Worm (Caenorhabditis elegans): Measurements from ENCODE around the gene str-30.

str-30 gene

DNA sequence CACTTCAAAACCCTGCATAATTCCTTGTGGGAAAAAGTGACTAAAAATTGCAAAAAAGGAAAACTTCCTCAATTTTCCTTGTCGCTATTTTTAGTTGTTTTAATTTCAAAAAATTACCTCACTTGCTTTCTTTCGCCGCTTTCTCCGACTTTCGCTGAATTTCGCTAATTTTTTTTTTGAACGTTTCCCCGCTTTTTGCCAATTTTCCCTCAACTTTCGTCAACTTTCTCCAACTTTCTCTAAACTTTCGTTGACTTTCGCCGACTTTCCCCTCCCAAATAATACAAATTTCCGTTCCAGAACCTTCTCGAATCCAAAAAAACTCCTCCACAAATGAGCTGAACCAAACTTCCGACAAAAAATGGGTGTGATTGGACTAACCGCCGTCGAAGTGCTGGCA, 42.3 kb upstream of the str-30 start, which contains the start of gene W08A12.3:
TSS of gene W08A12.3 (plus strand) at position 301 of the 400 bp plus-strand sequence.
- TF ChIP-seq pbrm-1 (GFP tag; IDR thresholded peaks at IDR 0.05), result no peak
- no peak for TF ChIP-seq K11D2.4 (GFP tag; IDR thresholded peaks at IDR 0.05)
- no peak for TF ChIP-seq chd-7 (tag; optimal IDR thresholded peaks at IDR 0.05)
- TF ChIP-seq nhr-179 (tag; optimal IDR thresholded peaks at IDR 0.05), result no peak
- no peak for TF ChIP-seq F23B12.7 (tag; optimal IDR thresholded peaks at IDR 0.05; ENCODE audit: insufficient read depth)
- TF ChIP-seq snpc-3.4 (tag; optimal IDR thresholded peaks at IDR 0.05), result no peak
- TF ChIP-seq nhr-27 (tag; optimal IDR thresholded peaks at IDR 0.05), result no peak
- TF ChIP-seq aptf-2 (GFP tag; conservative IDR thresholded peaks at IDR 0.05), result no peak
- no peak for TF ChIP-seq attf-6 (GFP tag; IDR thresholded peaks at IDR 0.05)
- TF ChIP-seq attf-5 (GFP tag; optimal IDR thresholded peaks at IDR 0.05), result no peak
- no peak for TF ChIP-seq F10E7.11 (tag; optimal IDR thresholded peaks at IDR 0.05)
- no peak for TF ChIP-seq madf-6 (GFP tag; IDR thresholded peaks at IDR 0.05)
- TF ChIP-seq snpc-4 (GFP tag; optimal IDR thresholded peaks at IDR 0.05), result no peak
- no peak for TF ChIP-seq snpc-4 (tag; optimal IDR thresholded peaks at IDR 0.05)
- no peak for TF ChIP-seq lin-35 (GFP tag; optimal IDR thresholded peaks at IDR 0.05)
- no peak for TF ChIP-seq snpc-1.1 (tag; optimal IDR thresholded peaks at IDR 0.05; ENCODE audit: insufficient read depth)
- no peak for TF ChIP-seq Y79H2A.3 (GFP tag; conservative IDR thresholded peaks at IDR 0.05)
- no peak for TF ChIP-seq him-1 (tag; optimal IDR thresholded peaks at IDR 0.05)
- TF ChIP-seq ceh-40 (GFP tag; IDR thresholded peaks at IDR 0.05), result no peak
- TF ChIP-seq repo-1 (tag; optimal IDR thresholded peaks at IDR 0.05), result no peak

- TF ChIP-seq attf-5 (GFP tag; optimal IDR thresholded peaks at IDR 0.05) (peak; percentile 12), Y79H2A.3 (GFP tag; conservative IDR thresholded peaks at IDR 0.05) (no peak), Y56A3A.18 (GFP tag; IDR thresholded peaks at IDR 0.05) (no peak), attf-3 (GFP tag; conservative IDR thresholded peaks at IDR 0.05) (no peak), F10E7.11 (tag; optimal IDR thresholded peaks at IDR 0.05) (peak; percentile 41), ztf-6 (GFP tag; IDR thresholded peaks at IDR 0.05) (no peak), lin-54 (GFP tag; optimal IDR thresholded peaks at IDR 0.05) (peak; percentile 1), T26A5.8 (tag; optimal IDR thresholded peaks at IDR 0.05) (no peak), madf-10 (tag; optimal IDR thresholded peaks at IDR 0.05) (no peak), ceh-58 (GFP tag; IDR thresholded peaks at IDR 0.05) (no peak), zim-3 (tag; optimal IDR thresholded peaks at IDR 0.05) (peak; percentile 2), sptf-2 (GFP tag; optimal IDR thresholded peaks at IDR 0.05) (no peak), lin-35 (GFP tag; optimal IDR thresholded peaks at IDR 0.05) (no peak), egl-44 (GFP tag; IDR thresholded peaks at IDR 0.05) (0 out of 2 replicates have a peak, but pooled peaks have one; percentile 29), pbrm-1 (GFP tag; IDR thresholded peaks at IDR 0.05) (0 out of 2 replicates have a peak, but pooled peaks have one; percentile 44), cebp-1 (GFP tag; IDR thresholded peaks at IDR 0.05) (no peak), cebp-1 (tag; optimal IDR thresholded peaks at IDR 0.05) (peak; percentile 48), ztf-28 (GFP tag; IDR thresholded peaks at IDR 0.05) (no peak), ztf-18 (tag; optimal IDR thresholded peaks at IDR 0.05) (peak; percentile 54), repo-1 (tag; optimal IDR thresholded peaks at IDR 0.05) (peak; percentile 58), mxl-1 (tag; optimal IDR thresholded peaks at IDR 0.05) (peak; percentile 43), egrh-3 (GFP tag; IDR thresholded peaks at IDR 0.05) (no peak), ceh-91 (GFP tag; IDR thresholded peaks at IDR 0.05) (no peak), atf-7 (tag; optimal IDR thresholded peaks at IDR 0.05) (no peak), Y53F4B.3 (GFP tag; IDR thresholded peaks at IDR 0.05) (no peak), die-1 (tag; optimal IDR thresholded peaks at IDR 0.05) (peak; percentile 90), him-1 (tag; optimal IDR thresholded peaks at IDR 0.05) (peak; percentile 19), nfya-2 (GFP tag; IDR thresholded peaks at IDR 0.05) (no peak), dpff-1 (tag; optimal IDR thresholded peaks at IDR 0.05) (no peak), Y53G8AR.9 (GFP tag; conservative IDR thresholded peaks at IDR 0.05) (no peak), ZK185.1 (tag; optimal IDR thresholded peaks at IDR 0.05; ENCODE audit: poor library complexity, severe bottlenecking) (no peak), Y95B8A.8 (GFP tag; IDR thresholded peaks at IDR 0.05) (no peak), ceh-40 (GFP tag; IDR thresholded peaks at IDR 0.05) (no peak), sdz-38 (tag; optimal IDR thresholded peaks at IDR 0.05) (no peak), F23B12.7 (tag; optimal IDR thresholded peaks at IDR 0.05; ENCODE audit: insufficient read depth) (no peak)
Observed at ce11 chrV:3685790-3686208, 39.1 kb upstream of the str-30 start, which contains the start of gene W08A12.2. TSS of gene W08A12.2 (minus strand) at chrV:3685892.
